Fruit fly (Drosophila melanogaster) whole organism, embryonic: Measurements from ENCODE around the gene Gr64b.

Experiments used
- CG11093 ChIP-seq: fragments of 200-800 bp; sonication (Bioruptor generic); IDR thresholded peaks from 3 replicates; pipeline ENCODE4 v1.3.6; 2022; ENCODE audit warnings: missing biosample characterization, missing genetic modification characterization
- CG11723 ChIP-seq: fragments of 200-800 bp; sonication (Bioruptor generic); optimal IDR thresholded peaks from 2 replicates; lab custom pipeline; 2017; ENCODE audit warnings: missing biosample characterization, mild to moderate bottlenecking, missing genetic modification characterization
- CG13287 ChIP-seq: fragments of 200-800 bp; sonication (Bioruptor generic); IDR thresholded peaks from 2 replicates; pipeline ENCODE4 v1.3.6; 2022; ENCODE audit warnings: missing biosample characterization, missing genetic modification characterization; ENCODE audit not compliant: partially characterized antibody
- CG13894 ChIP-seq: fragments of 200-800 bp; sonication (Bioruptor generic); optimal IDR thresholded peaks from 3 replicates; lab custom pipeline; 2018; ENCODE audit warnings: missing biosample characterization, mild to moderate bottlenecking, missing genetic modification characterization, moderate library complexity
- CG17359 ChIP-seq: fragments of 200-800 bp; sonication (Bioruptor generic); optimal IDR thresholded peaks from 3 replicates; lab custom pipeline; 2018; ENCODE audit warnings: missing biosample characterization, mild to moderate bottlenecking, missing genetic modification characterization, moderate library complexity
- CG17361 ChIP-seq: fragments of 200-800 bp; sonication (Bioruptor generic); IDR thresholded peaks from 3 replicates; pipeline ENCODE4 v1.3.6; 2022; ENCODE audit warnings: missing biosample characterization, missing genetic modification characterization
- CG1792 ChIP-seq: fragments of 200-800 bp; sonication (Bioruptor generic); optimal IDR thresholded peaks from 2 replicates; lab custom pipeline; 2016; ENCODE audit warnings: missing biosample characterization, missing genetic modification characterization
- CG18476 ChIP-seq: fragments of 200-800 bp; sonication (Bioruptor generic); optimal IDR thresholded peaks from 2 replicates; lab custom pipeline; 2016; ENCODE audit warnings: missing biosample characterization, mild to moderate bottlenecking, missing genetic modification characterization
- CG2199 ChIP-seq: fragments of 200-800 bp; sonication (Bioruptor generic); IDR thresholded peaks from 3 replicates; pipeline ENCODE4 v1.3.6; 2022; ENCODE audit warnings: missing biosample characterization, missing genetic modification characterization
- CG30403 ChIP-seq: fragments of 200-800 bp; sonication (Bioruptor generic); optimal IDR thresholded peaks from 3 replicates; lab custom pipeline; 2016; ENCODE audit warnings: missing biosample characterization, missing genetic modification characterization
- CG34224 ChIP-seq: fragments of 200-800 bp; sonication (Bioruptor generic); IDR thresholded peaks from 3 replicates; pipeline ENCODE4 v1.3.6; 2022; ENCODE audit warnings: missing biosample characterization, missing genetic modification characterization; ENCODE audit not compliant: partially characterized antibody
- CG4282 ChIP-seq: fragments of 200-800 bp; sonication (Bioruptor generic); optimal IDR thresholded peaks from 2 replicates; lab custom pipeline; 2016; ENCODE audit warnings: missing biosample characterization, missing genetic modification characterization
- CG6175 ChIP-seq: fragments of 200-800 bp; sonication (Bioruptor generic); IDR thresholded peaks from 3 replicates; pipeline ENCODE4 v1.3.6; 2022; ENCODE audit warnings: missing biosample characterization, missing genetic modification characterization
- CG6765 ChIP-seq: fragments of 200-800 bp; sonication (Bioruptor generic); optimal IDR thresholded peaks from 3 replicates; lab custom pipeline; 2017; ENCODE audit warnings: missing biosample characterization, mild to moderate bottlenecking, missing genetic modification characterization
- CG7372 ChIP-seq: fragments of 200-800 bp; sonication (Bioruptor generic); IDR thresholded peaks from 2 replicates; pipeline ENCODE4 v1.3.6; 2022; ENCODE audit warnings: missing biosample characterization, missing genetic modification characterization
- CG7839 ChIP-seq: fragments of 200-800 bp; sonication (Bioruptor generic); optimal IDR thresholded peaks from 3 replicates; lab custom pipeline; 2018; ENCODE audit warnings: missing biosample characterization, mild to moderate bottlenecking, missing genetic modification characterization, moderate library complexity
- CG8290 ChIP-seq, 3 experiments: fragments of 200-800 bp; sonication (Bioruptor generic); optimal IDR thresholded peaks; 2 replicates each; lab custom pipeline; 2016 to 2019; ENCODE audit warnings: missing biosample characterization in 3 of 3, missing genetic modification characterization in 3 of 3, mild to moderate bottlenecking in 2 of 3, moderate library complexity in 1 of 3
- CG9215 ChIP-seq: fragments of 200-800 bp; sonication (Bioruptor generic); IDR thresholded peaks from 2 replicates; pipeline ENCODE4 v1.3.6; 2022; ENCODE audit warnings: missing biosample characterization, missing genetic modification characterization
- CTCF ChIP-seq: fragments of 200-800 bp; sonication (Bioruptor generic); optimal IDR thresholded peaks from 2 replicates; lab custom pipeline; 2017; ENCODE audit warnings: missing biosample characterization, mild to moderate bottlenecking, missing genetic modification characterization, moderate library complexity
- Dek ChIP-seq: fragments of 200-800 bp; sonication (Bioruptor generic); optimal IDR thresholded peaks from 3 replicates; lab custom pipeline; 2019; ENCODE audit warnings: missing biosample characterization, mild to moderate bottlenecking, missing genetic modification characterization, moderate library complexity
- Dip2 ChIP-seq: fragments of 200-800 bp; sonication (Bioruptor generic); IDR thresholded peaks from 2 replicates; pipeline ENCODE4 v1.3.6; 2022; ENCODE audit warnings: missing biosample characterization, missing genetic modification characterization
- Dip3 ChIP-seq: fragments of 200-800 bp; sonication (Bioruptor generic); optimal IDR thresholded peaks from 3 replicates; lab custom pipeline; 2016; ENCODE audit warnings: missing biosample characterization, missing genetic modification characterization
- GATAe ChIP-seq: fragments of 200-800 bp; sonication (Bioruptor generic); conservative IDR thresholded peaks from 2 replicates; pipeline ENCODE4 v1.3.6; 2022; ENCODE audit warnings: missing biosample characterization, missing genetic modification characterization
- H15 ChIP-seq: fragments of 200-800 bp; sonication (Bioruptor generic); IDR thresholded peaks from 3 replicates; pipeline ENCODE4 v1.3.6; 2022; ENCODE audit warnings: missing biosample characterization, missing genetic modification characterization
- Hey ChIP-seq: fragments of 200-800 bp; sonication (Bioruptor generic); optimal IDR thresholded peaks from 3 replicates; lab custom pipeline; 2018; ENCODE audit warnings: missing biosample characterization, mild to moderate bottlenecking, missing genetic modification characterization
- Med ChIP-seq: fragments of 200-800 bp; sonication (Bioruptor generic); peaks from one replicate; lab custom pipeline; 2016; ENCODE audit warnings: missing biosample characterization, missing genetic modification characterization, mild to moderate bottlenecking, inconsistent platforms, moderate library complexity
- Opbp ChIP-seq: fragments of 200-800 bp; sonication (Bioruptor generic); IDR thresholded peaks from 3 replicates; pipeline ENCODE4 v1.3.6; 2022; ENCODE audit warnings: missing biosample characterization, missing genetic modification characterization; ENCODE audit not compliant: partially characterized antibody
- Rx ChIP-seq: fragments of 200-800 bp; sonication (Bioruptor generic); IDR thresholded peaks from 2 replicates; pipeline ENCODE4 v1.3.6; 2022; ENCODE audit warnings: missing biosample characterization, missing genetic modification characterization
- Six4 ChIP-seq: fragments of 200-800 bp; sonication (Bioruptor generic); optimal IDR thresholded peaks from 2 replicates; lab custom pipeline; 2016; ENCODE audit warnings: missing biosample characterization, missing genetic modification characterization
- Sry-β ChIP-seq: fragments of 200-800 bp; sonication (Bioruptor generic); optimal IDR thresholded peaks from 2 replicates; lab custom pipeline; 2018; ENCODE audit warnings: missing biosample characterization, mild to moderate bottlenecking, missing genetic modification characterization, moderate library complexity
- Trl ChIP-seq, 3 experiments: fragments of >200 bp in 2 of 3; fragments of 200-800 bp in 1 of 3; sonication (Bioruptor generic) in 1 of 3; optimal IDR thresholded peaks; 2 replicates in 1 of 3; 3 replicates in 2 of 3; lab custom pipeline; 2016 to 2017; ENCODE audit warnings: missing biosample characterization in 1 of 3, missing genetic modification characterization in 1 of 3
- az2 ChIP-seq: fragments of 200-800 bp; sonication (Bioruptor generic); optimal IDR thresholded peaks from 3 replicates; lab custom pipeline; 2016; ENCODE audit warnings: missing biosample characterization, missing genetic modification characterization
- chinmo ChIP-seq: fragments of 200-800 bp; sonication (Bioruptor generic); IDR thresholded peaks from 4 replicates; pipeline ENCODE4 v1.3.6; 2022; ENCODE audit warnings: missing biosample characterization, missing genetic modification characterization; ENCODE audit not compliant: partially characterized antibody
- ci ChIP-seq: fragments of 200-800 bp; sonication (Bioruptor generic); IDR thresholded peaks from 3 replicates; pipeline ENCODE4 v1.3.6; 2022; ENCODE audit warnings: missing biosample characterization, missing genetic modification characterization
- danr ChIP-seq: fragments of 200-800 bp; sonication (Bioruptor generic); IDR thresholded peaks from 2 replicates; pipeline ENCODE4 v1.3.6; 2022; ENCODE audit warnings: missing biosample characterization, missing genetic modification characterization
- dimm ChIP-seq: fragments of 200-800 bp; sonication (Bioruptor generic); IDR thresholded peaks from 2 replicates; pipeline ENCODE4 v1.3.6; 2022; ENCODE audit warnings: missing biosample characterization, missing genetic modification characterization
- jigr1 ChIP-seq: fragments of 200-800 bp; sonication (Bioruptor generic); IDR thresholded peaks from 3 replicates; pipeline ENCODE4 v1.3.6; 2022; ENCODE audit warnings: missing biosample characterization, missing genetic modification characterization
- knrl ChIP-seq: fragments of 200-800 bp; sonication (Bioruptor generic); IDR thresholded peaks from 3 replicates; pipeline ENCODE4 v1.3.6; 2022; ENCODE audit warnings: missing biosample characterization, missing genetic modification characterization; ENCODE audit not compliant: partially characterized antibody
- lbe ChIP-seq: fragments of 200-800 bp; sonication (Bioruptor generic); optimal IDR thresholded peaks from 2 replicates; lab custom pipeline; 2016; ENCODE audit warnings: missing biosample characterization, mild to moderate bottlenecking, missing genetic modification characterization
- pnt ChIP-seq: fragments of 200-800 bp; sonication (Bioruptor generic); optimal IDR thresholded peaks from 3 replicates; lab custom pipeline; 2016; ENCODE audit warnings: missing biosample characterization, missing genetic modification characterization
- pros ChIP-seq: fragments of 200-800 bp; sonication (Bioruptor generic); optimal IDR thresholded peaks from 3 replicates; lab custom pipeline; 2019; ENCODE audit warnings: missing biosample characterization, mild to moderate bottlenecking, missing genetic modification characterization, moderate library complexity
- scrt ChIP-seq: fragments of 200-800 bp; sonication (Bioruptor generic); optimal IDR thresholded peaks from 2 replicates; lab custom pipeline; 2018; ENCODE audit warnings: missing biosample characterization, mild to moderate bottlenecking, missing genetic modification characterization, moderate library complexity
- sim ChIP-seq: fragments of 200-800 bp; sonication (Bioruptor generic); IDR thresholded peaks from 2 replicates; pipeline ENCODE4 v1.3.6; 2022; ENCODE audit warnings: missing biosample characterization, missing genetic modification characterization
- slp2 ChIP-seq: fragments of 200-800 bp; sonication (Bioruptor generic); optimal IDR thresholded peaks from 2 replicates; lab custom pipeline; 2016; ENCODE audit warnings: missing biosample characterization, missing genetic modification characterization
- sna ChIP-seq: fragments of 200-800 bp; sonication (Bioruptor generic); IDR thresholded peaks from 2 replicates; pipeline ENCODE4 v1.3.6; 2022; ENCODE audit warnings: missing biosample characterization, missing genetic modification characterization; ENCODE audit not compliant: partially characterized antibody
- sob ChIP-seq: fragments of 200-800 bp; sonication (Bioruptor generic); IDR thresholded peaks from 2 replicates; pipeline ENCODE4 v1.3.6; 2022; ENCODE audit warnings: missing biosample characterization, missing genetic modification characterization
- tup ChIP-seq: fragments of 200-800 bp; sonication (Bioruptor generic); optimal IDR thresholded peaks from 2 replicates; lab custom pipeline; 2016; ENCODE audit warnings: missing biosample characterization, mild to moderate bottlenecking, missing genetic modification characterization, moderate library complexity
- vfl ChIP-seq: fragments of 200-800 bp; sonication (Bioruptor generic); optimal IDR thresholded peaks from 2 replicates; lab custom pipeline; 2016; ENCODE audit warnings: missing biosample characterization, missing genetic modification characterization
- vnd ChIP-seq: fragments of 200-800 bp; sonication (Bioruptor generic); IDR thresholded peaks from 3 replicates; pipeline ENCODE4 v1.3.6; 2022; ENCODE audit warnings: missing biosample characterization, missing genetic modification characterization; ENCODE audit not compliant: partially characterized antibody
- zen2 ChIP-seq: fragments of 200-800 bp; sonication (Bioruptor generic); IDR thresholded peaks from 3 replicates; pipeline ENCODE4 v1.3.6; 2022; ENCODE audit warnings: missing biosample characterization, missing genetic modification characterization; ENCODE audit not compliant: partially characterized antibody

Gr64b gene

dm6 chr3L:4072717-4073116 is 44.3 kb downstream of the Gr64b start:
- no peak for TF ChIP-seq CG7372 (GFP tag; lab: Robert Waterston, UW)
- TF ChIP-seq CG1792 (GFP tag; lab: Kevin White, UChicago) = no peak
- no peak for TF ChIP-seq slp2 (GFP tag; lab: Kevin White, UChicago)
- TF ChIP-seq CG11093 (GFP tag; lab: Robert Waterston, UW) = no peak
- peak; percentile 89 for TF ChIP-seq CTCF
- no peak for TF ChIP-seq Sry-β (GFP tag; lab: Kevin White, UChicago)
- TF ChIP-seq Rx (GFP tag; lab: Robert Waterston, UW) = no peak
- TF ChIP-seq H15 (GFP tag; lab: Robert Waterston, UW) = 0 out of 3 replicates have a peak, but pooled peaks have one; percentile 17
- TF ChIP-seq tup = no peak
- no peak for TF ChIP-seq sim (GFP tag; lab: Robert Waterston, UW)
- TF ChIP-seq CG13894 (tag; lab: Kevin White, UChicago) = peak; percentile 30
- 0 out of 4 replicates have a peak, but pooled peaks have one; percentile 14 for TF ChIP-seq chinmo (GFP tag; lab: Robert Waterston, UW)
- TF ChIP-seq Med (GFP tag; lab: Kevin White, UChicago) = peak; percentile 72
- TF ChIP-seq GATAe (GFP tag; lab: Robert Waterston, UW) = no peak
- TF ChIP-seq pnt (GFP tag; lab: Kevin White, UChicago) = no peak
- no peak for TF ChIP-seq CG6175
- no peak for TF ChIP-seq danr
- TF ChIP-seq Dip2 = peak; percentile 84
- TF ChIP-seq vfl (GFP tag; lab: Kevin White, UChicago) = no peak
- no peak for TF ChIP-seq CG9215 (GFP tag; lab: Robert Waterston, UW)

dm6 chr3L:4073755-4074154 is 45.4 kb downstream of the Gr64b start, which contains the start of gene Faa:
Gene Faa (minus strand): TSS chr3L:4073954.
- no peak for TF ChIP-seq Hey (tag; lab: Kevin White, UChicago)
- no peak for TF ChIP-seq lbe (GFP tag; lab: Kevin White, UChicago)
- TF ChIP-seq knrl = no peak
- TF ChIP-seq CG17361 (GFP tag; lab: Robert Waterston, UW) = no peak
- TF ChIP-seq sob = peak; percentile 36; the same call in 1 of the 2 replicates
- no peak for TF ChIP-seq CG30403
- TF ChIP-seq CG11723 = no peak
- no peak for TF ChIP-seq pros (GFP tag; lab: Kevin White, UChicago)
- TF ChIP-seq Med (GFP tag; lab: Kevin White, UChicago) = peak; percentile 42
- no peak for TF ChIP-seq sna (GFP tag; lab: Robert Waterston, UW)
- TF ChIP-seq jigr1 (GFP tag; lab: Robert Waterston, UW) = no peak
- 0 out of 3 replicates have a peak, but pooled peaks have one; percentile 37 for TF ChIP-seq CG2199 (GFP tag; lab: Robert Waterston, UW)
- TF ChIP-seq CG18476 = no peak
- TF ChIP-seq CG11093 (GFP tag; lab: Robert Waterston, UW) = no peak
- TF ChIP-seq Trl (optimal IDR thresholded peaks at IDR 0.05; lab: Kevin White, UChicago) = peak; percentile 50 to 55
- TF ChIP-seq Trl (GFP tag; optimal IDR thresholded peaks at IDR 0.05; lab: Kevin White, UChicago) = no peak
- TF ChIP-seq ci (GFP tag; lab: Robert Waterston, UW) = peak; percentile 32; the same call in 1 of the 3 replicates
- 0 out of 3 replicates have a peak, but pooled peaks have one; percentile 22 for TF ChIP-seq zen2 (GFP tag; lab: Robert Waterston, UW)
- no peak for TF ChIP-seq CG34224 (GFP tag; lab: Robert Waterston, UW)
- no peak for TF ChIP-seq CG17359 (tag; lab: Kevin White, UChicago)
- no peak for TF ChIP-seq scrt (GFP tag; lab: Kevin White, UChicago)
- TF ChIP-seq CG6765 (GFP tag; lab: Kevin White, UChicago) = no peak
- TF ChIP-seq Dip3 = no peak
- no peak for TF ChIP-seq vnd
- no peak for TF ChIP-seq dimm (GFP tag; lab: Robert Waterston, UW)
- 0 out of 3 replicates have a peak, but pooled peaks have one; percentile 16 for TF ChIP-seq Opbp (GFP tag; lab: Robert Waterston, UW)
- TF ChIP-seq Six4 (GFP tag; lab: Kevin White, UChicago) = no peak
- TF ChIP-seq CG7839 (tag; lab: Kevin White, UChicago) = no peak
- no peak for TF ChIP-seq CG4282
- no peak for TF ChIP-seq az2 (GFP tag; lab: Kevin White, UChicago)
- TF ChIP-seq CG13287 (GFP tag; lab: Robert Waterston, UW) = peak; percentile 30; the same call in 1 of the 2 replicates
- TF ChIP-seq CG8290 (GFP tag; optimal IDR thresholded peaks at IDR 0.05; lab: Kevin White, UChicago) = no peak
- peak in 1 of 2 experiments; percentile 17 for TF ChIP-seq CG8290 (tag; optimal IDR thresholded peaks at IDR 0.05; lab: Kevin White, UChicago)
- no peak for TF ChIP-seq Dek (tag; lab: Kevin White, UChicago)
